Worm (Caenorhabditis elegans): ENCODE data around the gene ani-1.

ce11 chrIII:12430209-12430608, 23.0 kb downstream of the ani-1 start, which contains the start of gene Y49E10.16:
- no peak for TF ChIP-seq him-1 (tag; optimal IDR thresholded peaks at IDR 0.05)
- TF ChIP-seq W03F9.2 (tag; optimal IDR thresholded peaks at IDR 0.05), result no peak

Data from whole organism, L4/young adult.